Worm (Caenorhabditis elegans) whole organism, mixed stage, embryonic: Measurements from ENCODE around the gene C18E9.7.

Experiments
- blmp-1 ChIP-seq: fragments of 150-350 bp; optimal IDR thresholded peaks from 2 replicates; lab custom pipeline; 2014; ENCODE audit warnings: missing biosample characterization, missing genetic modification characterization
- ces-1 ChIP-seq: fragments of 150-350 bp; optimal IDR thresholded peaks from 2 replicates; lab custom pipeline; 2014; ENCODE audit warnings: missing biosample characterization, missing genetic modification reagents, missing genetic modification characterization
- cnd-1 ChIP-seq: fragments of 200-800 bp; sonication (Bioruptor generic); optimal IDR thresholded peaks from 2 replicates; lab custom pipeline; 2018; ENCODE audit warnings: mild to moderate bottlenecking, missing genetic modification characterization, missing compliant biosample characterization
- lsy-2 ChIP-seq: fragments of 150-350 bp; optimal IDR thresholded peaks from 2 replicates; lab custom pipeline; 2014; ENCODE audit warnings: missing biosample characterization, missing genetic modification characterization
- nhr-237 ChIP-seq: fragments of 150-350 bp; optimal IDR thresholded peaks from 2 replicates; lab custom pipeline; 2014; ENCODE audit warnings: missing biosample characterization, missing genetic modification characterization
- nhr-28 ChIP-seq: fragments of 150-350 bp; optimal IDR thresholded peaks from 2 replicates; lab custom pipeline; 2014; ENCODE audit warnings: missing biosample characterization, missing genetic modification characterization
- nhr-76 ChIP-seq: sonication (generic microtip); optimal IDR thresholded peaks from 2 replicates; lab custom pipeline; 2017; ENCODE audit warnings: missing biosample characterization, missing genetic modification characterization
- snpc-4 ChIP-seq: fragments of 150-350 bp; optimal IDR thresholded peaks from 2 replicates; lab custom pipeline; 2014; ENCODE audit warnings: missing biosample characterization, missing genetic modification characterization
- unc-39 ChIP-seq: fragments of 150-350 bp; optimal IDR thresholded peaks from 2 replicates; lab custom pipeline; 2014; ENCODE audit warnings: missing biosample characterization, missing genetic modification characterization
- zip-8 ChIP-seq: fragments of 150-350 bp; optimal IDR thresholded peaks from 2 replicates; lab custom pipeline; 2014; ENCODE audit warnings: missing biosample characterization, missing genetic modification characterization

DNA sequence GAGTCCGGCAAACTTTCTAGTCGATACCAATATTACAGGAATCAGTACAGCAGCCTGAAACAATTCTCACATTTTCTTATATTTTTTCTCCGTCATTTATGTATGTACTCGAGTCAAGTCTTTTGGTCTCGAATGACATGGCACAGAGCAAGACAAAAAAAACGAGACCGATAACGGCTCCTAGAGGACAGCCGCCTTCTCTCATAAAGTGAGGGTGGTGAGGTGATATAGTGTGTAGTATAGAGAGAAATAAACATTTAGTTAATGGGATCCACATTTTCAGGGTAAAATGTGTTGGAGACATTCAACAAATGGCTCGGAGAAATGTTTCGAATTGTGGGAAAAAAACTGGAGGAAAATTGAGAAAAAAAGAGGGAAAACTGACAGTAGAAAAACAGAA, 20.4 kb downstream of the C18E9.7 start:
- TF ChIP-seq blmp-1 (tag; lab: Kevin White, UChicago) (no peak), ces-1 (GFP tag; lab: Kevin White, UChicago) (no peak), snpc-4 (tag; lab: Kevin White, UChicago) (no peak), unc-39 (tag; lab: Kevin White, UChicago) (no peak), nhr-76 (tag; lab: Kevin White, UChicago) (no peak), nhr-237 (tag; lab: Kevin White, UChicago) (no peak), zip-8 (tag; lab: Kevin White, UChicago) (no peak), lsy-2 (tag; lab: Kevin White, UChicago) (no peak), nhr-28 (no peak), cnd-1 (no peak)
